Worm (Caenorhabditis elegans): ENCODE measurements around the gene npr-6.

- no peak for TF ChIP-seq snpc-4 (GFP tag; optimal IDR thresholded peaks at IDR 0.05)
- no peak for TF ChIP-seq snpc-4 (tag; optimal IDR thresholded peaks at IDR 0.05)
- TF ChIP-seq ets-4 (GFP tag; optimal IDR thresholded peaks at IDR 0.05): no peak
- no peak for TF ChIP-seq tlf-1 (GFP tag; optimal IDR thresholded peaks at IDR 0.05)
- no peak for TF ChIP-seq ekl-4 (GFP tag; IDR thresholded peaks at IDR 0.05)
- TF ChIP-seq Y53G8AR.9 (GFP tag; conservative IDR thresholded peaks at IDR 0.05): no peak
- TF ChIP-seq pha-4 (tag; optimal IDR thresholded peaks at IDR 0.05): no peak
- no peak for TF ChIP-seq unc-62 (GFP tag; optimal IDR thresholded peaks at IDR 0.05)
- TF ChIP-seq nfyb-1 (GFP tag; IDR thresholded peaks at IDR 0.05): no peak
- TF ChIP-seq pbrm-1 (GFP tag; IDR thresholded peaks at IDR 0.05): no peak
Observed at ce11 chrX:10306289-10306688, 20.8 kb upstream of the npr-6 start, which contains the start of gene cnc-8.

Data from whole organism, young adult.